Worm (Caenorhabditis elegans): ENCODE data around the gene glr-2.

glr-2 gene

ce11 chrIII:7101814-7102477 is 42.8 kb downstream of the glr-2 start (continued):
- TF ChIP-seq F23B12.7 (tag; optimal IDR thresholded peaks at IDR 0.05; ENCODE audit: insufficient read depth) (no peak), lir-1 (GFP tag; conservative IDR thresholded peaks at IDR 0.05) (peak; percentile 23; the same call in 1 of the 2 replicates), ztf-28 (GFP tag; IDR thresholded peaks at IDR 0.05) (no peak), die-1 (tag; optimal IDR thresholded peaks at IDR 0.05) (no peak), rec-8 (tag; optimal IDR thresholded peaks at IDR 0.05) (no peak), dpl-1 (GFP tag; optimal IDR thresholded peaks at IDR 0.05) (no peak), sdz-38 (tag; optimal IDR thresholded peaks at IDR 0.05) (no peak), pbrm-1 (GFP tag; IDR thresholded peaks at IDR 0.05) (peak; percentile 66), pha-4 (tag; optimal IDR thresholded peaks at IDR 0.05) (no peak), ets-4 (GFP tag; optimal IDR thresholded peaks at IDR 0.05) (no peak), B0019.2 (GFP tag; conservative IDR thresholded peaks at IDR 0.05) (no peak; the same call in 1 of the 2 replicates), tbx-9 (tag; optimal IDR thresholded peaks at IDR 0.05; ENCODE audit: borderline replicate concordance) (no peak), F55B11.4 (tag; optimal IDR thresholded peaks at IDR 0.05; ENCODE audit: borderline replicate concordance, insufficient read depth) (no peak), hmg-1.2 (GFP tag; IDR thresholded peaks at IDR 0.05) (peak; percentile 49; the same call in 1 of the 2 replicates), hlh-12 (tag; optimal IDR thresholded peaks at IDR 0.05) (no peak), F57A8.1 (GFP tag; optimal IDR thresholded peaks at IDR 0.05) (no peak), sptf-2 (GFP tag; optimal IDR thresholded peaks at IDR 0.05) (no peak), dox-1 (GFP tag; IDR thresholded peaks at IDR 0.05) (peak; percentile 73), cebp-1 (GFP tag; IDR thresholded peaks at IDR 0.05) (no peak; the same call in 1 of the 2 replicates), cebp-1 (tag; optimal IDR thresholded peaks at IDR 0.05) (no peak), hlh-26 (GFP tag; conservative IDR thresholded peaks at IDR 0.05) (no peak), Y67H2A.10 (GFP tag; conservative IDR thresholded peaks at IDR 0.05) (no peak), K11D2.4 (GFP tag; IDR thresholded peaks at IDR 0.05) (no peak), F39B2.1 (GFP tag; IDR thresholded peaks at IDR 0.05) (peak; percentile 70; the same call in 1 of the 2 replicates), tbp1 (GFP tag; optimal IDR thresholded peaks at IDR 0.05) (peak; percentile 35), zim-3 (tag; optimal IDR thresholded peaks at IDR 0.05) (no peak), C17E4.6 (GFP tag; IDR thresholded peaks at IDR 0.05) (0 out of 2 replicates have a peak, but pooled peaks have one; percentile 11), ceh-40 (GFP tag; IDR thresholded peaks at IDR 0.05) (no peak), let-607 (tag; optimal IDR thresholded peaks at IDR 0.05) (no peak), lin-35 (GFP tag; optimal IDR thresholded peaks at IDR 0.05) (no peak), ZK185.1 (tag; optimal IDR thresholded peaks at IDR 0.05; ENCODE audit: poor library complexity, severe bottlenecking) (no peak), F10E7.11 (tag; optimal IDR thresholded peaks at IDR 0.05) (peak; percentile 70), ztf-22 (GFP tag; optimal IDR thresholded peaks at IDR 0.05) (no peak), F37B4.10 (GFP tag; IDR thresholded peaks at IDR 0.05) (no peak), aptf-2 (GFP tag; conservative IDR thresholded peaks at IDR 0.05) (no peak), mes-4 (tag; optimal IDR thresholded peaks at IDR 0.05) (no peak), lsy-27 (tag; optimal IDR thresholded peaks at IDR 0.05; ENCODE audit: borderline replicate concordance, insufficient read depth) (no peak), zfh-2 (GFP tag; conservative IDR thresholded peaks at IDR 0.05) (no peak), B0035.1 (tag; optimal IDR thresholded peaks at IDR 0.05) (no peak), madf-6 (GFP tag; IDR thresholded peaks at IDR 0.05) (peak; percentile 84), egrh-3 (GFP tag; IDR thresholded peaks at IDR 0.05) (no peak), mxl-1 (tag; optimal IDR thresholded peaks at IDR 0.05) (no peak), athp-1 (tag; optimal IDR thresholded peaks at IDR 0.05) (peak; percentile 76), ekl-4 (GFP tag; IDR thresholded peaks at IDR 0.05) (peak; percentile 92), ceh-58 (GFP tag; IDR thresholded peaks at IDR 0.05) (peak; percentile 62; the same call in 1 of the 2 replicates), Y53F4B.3 (GFP tag; IDR thresholded peaks at IDR 0.05) (no peak), aptf-3 (GFP tag; IDR thresholded peaks at IDR 0.05) (0 out of 2 replicates have a peak, but pooled peaks have one; percentile 22)
